Worm (Caenorhabditis elegans) whole organism, young adult: ENCODE data around the gene Y40B10A.9.
A peak's percentile ranks its signal among the peaks of the same experiment; 100 is the strongest.

Experiments used
- B0019.2 ChIP-seq: fragments of 200-800 bp; sonication (Bioruptor generic); conservative IDR thresholded peaks from 2 replicates; pipeline ENCODE4 v1.3.6; 2022; ENCODE audit warnings: missing genetic modification reagents, missing genetic modification characterization, missing compliant biosample characterization
- B0035.1 ChIP-seq: sonication (generic microtip); optimal IDR thresholded peaks from 2 replicates; lab custom pipeline; 2016; ENCODE audit warnings: missing genetic modification characterization, mild to moderate bottlenecking, missing compliant biosample characterization, missing genotype, missing genetic modification reagents
- C06A6.2 ChIP-seq: fragments of 200-800 bp; sonication (Bioruptor generic); conservative IDR thresholded peaks from 2 replicates; pipeline ENCODE4 v1.3.6; 2022; ENCODE audit warnings: missing genetic modification characterization, missing compliant biosample characterization
- F10E7.11 ChIP-seq: sonication (generic microtip); optimal IDR thresholded peaks from 2 replicates; lab custom pipeline; 2017; ENCODE audit warnings: mild to moderate bottlenecking, missing genetic modification characterization, moderate library complexity, missing compliant biosample characterization
- F23B12.7 ChIP-seq: sonication (generic microtip); optimal IDR thresholded peaks from 2 replicates; lab custom pipeline; 2017; ENCODE audit warnings: missing genetic modification characterization, mild to moderate bottlenecking, missing compliant biosample characterization, antibody characterized with exemption, moderate library complexity; ENCODE audit not compliant: insufficient read depth
- F33H1.4 ChIP-seq: fragments of 200-800 bp; sonication (Bioruptor generic); IDR thresholded peaks from 2 replicates; pipeline ENCODE4 v1.3.6; 2022; ENCODE audit warnings: missing genetic modification reagents, missing genetic modification characterization, missing compliant biosample characterization
- F39B2.1 ChIP-seq: fragments of 200-800 bp; sonication (Bioruptor generic); IDR thresholded peaks from 2 replicates; pipeline ENCODE4 v1.3.6; 2022; ENCODE audit warnings: missing genetic modification reagents, missing genetic modification characterization, missing compliant biosample characterization
- F49E8.2 ChIP-seq: sonication (generic microtip); optimal IDR thresholded peaks from 3 replicates; lab custom pipeline; 2017; ENCODE audit warnings: missing genetic modification characterization, mild to moderate bottlenecking, missing compliant biosample characterization, antibody characterized with exemption, moderate library complexity; ENCODE audit not compliant: insufficient read depth
- F57C9.4 ChIP-seq: sonication (generic microtip); optimal IDR thresholded peaks from 2 replicates; lab custom pipeline; 2017; ENCODE audit warnings: mild to moderate bottlenecking, missing genetic modification characterization, missing compliant biosample characterization
- K11D2.4 ChIP-seq: fragments of 200-800 bp; sonication (Bioruptor generic); IDR thresholded peaks from 2 replicates; pipeline ENCODE4 v1.3.6; 2022; ENCODE audit warnings: missing genetic modification reagents, missing genetic modification characterization, missing compliant biosample characterization
- Y53G8AR.9 ChIP-seq: fragments of 200-800 bp; sonication (Bioruptor generic); conservative IDR thresholded peaks from 2 replicates; pipeline ENCODE4 v1.3.6; 2022; ENCODE audit warnings: missing genetic modification reagents, missing genetic modification characterization, missing compliant biosample characterization
- akir-1 ChIP-seq: fragments of 200-800 bp; sonication (Bioruptor generic); optimal IDR thresholded peaks from 2 replicates; lab custom pipeline; 2018; ENCODE audit warnings: mild to moderate bottlenecking, missing genetic modification characterization, moderate library complexity, missing compliant biosample characterization
- aptf-3 ChIP-seq: fragments of 200-800 bp; sonication (Bioruptor generic); IDR thresholded peaks from 2 replicates; pipeline ENCODE4 v1.3.6; 2022; ENCODE audit warnings: missing genetic modification characterization, missing compliant biosample characterization
- atf-7 ChIP-seq: sonication (generic microtip); optimal IDR thresholded peaks from 2 replicates; lab custom pipeline; 2017; ENCODE audit warnings: mild to moderate bottlenecking, missing genetic modification characterization, missing compliant biosample characterization
- bed-2 ChIP-seq: fragments of 200-800 bp; sonication (Bioruptor generic); IDR thresholded peaks from 2 replicates; pipeline ENCODE4 v1.3.6; 2022; ENCODE audit warnings: missing genetic modification reagents, missing genetic modification characterization, missing compliant biosample characterization
- dpl-1 ChIP-seq: fragments of 150-350 bp; optimal IDR thresholded peaks from 2 replicates; lab custom pipeline; 2014; ENCODE audit warnings: missing biosample characterization, missing genetic modification reagents, missing genetic modification characterization
- egl-44 ChIP-seq: fragments of 200-800 bp; sonication (Bioruptor generic); IDR thresholded peaks from 2 replicates; pipeline ENCODE4 v1.3.6; 2022; ENCODE audit warnings: missing genetic modification reagents, missing genetic modification characterization, missing compliant biosample characterization
- egrh-3 ChIP-seq: fragments of 200-800 bp; sonication (Bioruptor generic); IDR thresholded peaks from 2 replicates; pipeline ENCODE4 v1.3.6; 2022; ENCODE audit warnings: missing genetic modification reagents, missing genetic modification characterization, missing compliant biosample characterization
- fkh-3 ChIP-seq: sonication (generic microtip); optimal IDR thresholded peaks from 2 replicates; lab custom pipeline; 2016; ENCODE audit warnings: mild to moderate bottlenecking, missing genetic modification characterization, missing compliant biosample characterization
- gei-17 ChIP-seq: fragments of 200-800 bp; sonication (Bioruptor generic); optimal IDR thresholded peaks from 2 replicates; lab custom pipeline; 2018; ENCODE audit warnings: mild to moderate bottlenecking, missing genetic modification characterization, missing compliant biosample characterization
- hmg-20 ChIP-seq: fragments of 200-800 bp; sonication (Bioruptor generic); IDR thresholded peaks from 2 replicates; pipeline ENCODE4 v1.3.6; 2022; ENCODE audit warnings: missing genetic modification reagents, missing genetic modification characterization, missing compliant biosample characterization
- hrde-1 ChIP-seq: sonication (generic microtip); optimal IDR thresholded peaks from 2 replicates; lab custom pipeline; 2016; ENCODE audit warnings: missing genetic modification characterization, mild to moderate bottlenecking, missing compliant biosample characterization, moderate library complexity, missing genotype, missing genetic modification reagents, borderline replicate concordance
- hsf-1 ChIP-seq: fragments of 200-800 bp; sonication (Bioruptor generic); IDR thresholded peaks from 2 replicates; pipeline ENCODE4 v1.3.6; 2022; ENCODE audit warnings: missing genetic modification reagents, missing genetic modification characterization, missing compliant biosample characterization
- lsy-27 ChIP-seq: sonication (generic microtip); optimal IDR thresholded peaks from 2 replicates; lab custom pipeline; 2017; ENCODE audit warnings: missing genetic modification characterization, mild to moderate bottlenecking, missing compliant biosample characterization, antibody characterized with exemption, missing genotype, borderline replicate concordance; ENCODE audit not compliant: insufficient read depth
- mes-4 ChIP-seq: sonication (generic microtip); optimal IDR thresholded peaks from 2 replicates; lab custom pipeline; 2016; ENCODE audit warnings: missing genotype, missing genetic modification characterization, missing compliant biosample characterization
- nfya-1 ChIP-seq: sonication (generic microtip); optimal IDR thresholded peaks from 2 replicates; lab custom pipeline; 2017; ENCODE audit warnings: antibody characterized with exemption, missing compliant biosample characterization, missing genetic modification characterization, borderline replicate concordance; ENCODE audit not compliant: insufficient read depth
- nfya-2 ChIP-seq: fragments of 200-800 bp; sonication (Bioruptor generic); IDR thresholded peaks from 2 replicates; pipeline ENCODE4 v1.3.6; 2022; ENCODE audit warnings: missing genetic modification reagents, missing genetic modification characterization, missing compliant biosample characterization
- nfyb-1 ChIP-seq: fragments of 200-800 bp; sonication (Bioruptor generic); IDR thresholded peaks from 2 replicates; pipeline ENCODE4 v1.3.6; 2022; ENCODE audit warnings: missing genetic modification reagents, missing genetic modification characterization, missing compliant biosample characterization
- nhr-80 ChIP-seq: sonication (generic microtip); optimal IDR thresholded peaks from 2 replicates; lab custom pipeline; 2016; ENCODE audit warnings: missing genetic modification characterization, missing compliant biosample characterization
- rec-8 ChIP-seq, 2 experiments: sonication (generic microtip); optimal IDR thresholded peaks; 2 replicates each; lab custom pipeline; 2016; ENCODE audit warnings: mild to moderate bottlenecking in 2 of 2, missing genetic modification characterization in 2 of 2, missing genetic modification reagents in 2 of 2, missing genotype in 2 of 2, missing biosample characterization in 1 of 2, missing compliant biosample characterization in 1 of 2, moderate library complexity in 1 of 2
- unc-130 ChIP-seq: sonication (generic microtip); optimal IDR thresholded peaks from 2 replicates; lab custom pipeline; 2016; ENCODE audit warnings: missing genetic modification reagents, missing genetic modification characterization, missing compliant biosample characterization
- unc-62 ChIP-seq: fragments of 150-350 bp; optimal IDR thresholded peaks from 2 replicates; lab custom pipeline; 2014; ENCODE audit warnings: missing biosample characterization, missing genetic modification reagents, missing genetic modification characterization
- xnd-1 ChIP-seq: sonication (generic microtip); optimal IDR thresholded peaks from 2 replicates; lab custom pipeline; 2016; ENCODE audit warnings: missing genotype, missing genetic modification reagents, missing genetic modification characterization, missing compliant biosample characterization
- ztf-22 ChIP-seq: fragments of 200-800 bp; sonication (Bioruptor generic); optimal IDR thresholded peaks from 2 replicates; lab custom pipeline; 2018; ENCODE audit warnings: mild to moderate bottlenecking, missing genetic modification characterization, moderate library complexity, missing compliant biosample characterization

The Y40B10A.9 gene

DNA sequence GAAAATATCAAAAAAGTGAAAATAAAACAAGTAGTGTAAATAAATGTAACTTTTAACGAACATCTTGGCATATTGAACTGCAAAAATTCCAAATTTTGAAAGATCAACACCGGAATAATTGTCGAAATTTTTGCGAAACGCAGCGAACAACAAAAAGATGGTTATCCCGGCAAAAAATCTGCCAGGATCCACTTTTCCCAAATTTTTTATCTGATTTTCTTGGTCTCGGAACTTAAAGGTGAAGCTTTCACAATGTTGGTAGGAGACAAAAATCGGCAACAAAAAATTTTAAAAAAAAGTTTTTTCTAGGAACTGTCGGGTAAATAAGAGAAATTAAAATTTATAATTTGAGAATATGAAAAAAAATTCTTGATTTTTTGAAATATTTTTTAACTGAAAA lies 45.9 kb upstream of the Y40B10A.9 start, which contains the start of gene bgnt-1.2:
Gene bgnt-1.2 (minus strand): TSS at position 101 of the 400 bp plus-strand sequence.
- no peak for TF ChIP-seq akir-1 (GFP tag; lab: Kevin White, UChicago)
- no peak for TF ChIP-seq fkh-3 (tag; lab: Kevin White, UChicago)
- no peak for TF ChIP-seq mes-4 (tag; lab: Kevin White, UChicago)
- no peak for TF ChIP-seq F23B12.7 (tag; lab: Kevin White, UChicago)
- TF ChIP-seq B0019.2 (GFP tag; lab: Robert Waterston, UW): no peak
- no peak for TF ChIP-seq dpl-1 (GFP tag; lab: Kevin White, UChicago)
- no peak for TF ChIP-seq xnd-1 (tag; lab: Kevin White, UChicago)
- TF ChIP-seq lsy-27: no peak
- no peak for TF ChIP-seq egrh-3 (GFP tag; lab: Robert Waterston, UW)
- no peak for TF ChIP-seq nfya-2
- TF ChIP-seq unc-62 (GFP tag; lab: Kevin White, UChicago): no peak
- no peak for TF ChIP-seq hrde-1
- TF ChIP-seq hmg-20 (GFP tag; lab: Robert Waterston, UW): no peak
- TF ChIP-seq, all 124 proteins: peak for 0

DNA sequence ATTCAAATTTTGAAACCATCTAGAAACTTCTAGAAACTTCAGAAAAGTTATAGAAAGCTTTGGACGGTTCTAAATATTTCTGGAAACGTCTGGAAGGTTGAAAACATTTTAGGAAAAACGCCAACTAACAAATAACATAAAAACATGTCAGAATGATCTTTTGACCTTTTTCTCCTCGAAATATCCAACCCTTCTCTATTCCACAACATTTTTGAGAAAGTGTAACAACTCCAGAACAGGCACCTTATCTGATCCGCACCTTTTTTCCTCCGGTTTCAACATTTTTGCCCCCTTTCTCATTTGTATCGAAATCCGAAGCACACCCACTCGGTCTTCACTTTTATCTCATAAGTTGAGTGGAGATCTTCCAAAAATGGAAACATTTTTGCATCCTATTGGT lies 37.7 kb upstream of the Y40B10A.9 start, which contains the start of gene F22F7.3:
Gene F22F7.3 (plus strand): TSS at position 301 of the 400 bp plus-strand sequence.
- TF ChIP-seq F57C9.4 (tag; lab: Kevin White, UChicago) (no peak), nfyb-1 (GFP tag; lab: Robert Waterston, UW) (no peak), F10E7.11 (tag; lab: Kevin White, UChicago) (no peak), egl-44 (GFP tag; lab: Robert Waterston, UW) (no peak), ztf-22 (GFP tag; lab: Kevin White, UChicago) (no peak), F39B2.1 (GFP tag; lab: Robert Waterston, UW) (no peak), C06A6.2 (GFP tag; lab: Robert Waterston, UW) (no peak), atf-7 (tag; lab: Kevin White, UChicago) (no peak), egrh-3 (GFP tag; lab: Robert Waterston, UW) (no peak)

DNA sequence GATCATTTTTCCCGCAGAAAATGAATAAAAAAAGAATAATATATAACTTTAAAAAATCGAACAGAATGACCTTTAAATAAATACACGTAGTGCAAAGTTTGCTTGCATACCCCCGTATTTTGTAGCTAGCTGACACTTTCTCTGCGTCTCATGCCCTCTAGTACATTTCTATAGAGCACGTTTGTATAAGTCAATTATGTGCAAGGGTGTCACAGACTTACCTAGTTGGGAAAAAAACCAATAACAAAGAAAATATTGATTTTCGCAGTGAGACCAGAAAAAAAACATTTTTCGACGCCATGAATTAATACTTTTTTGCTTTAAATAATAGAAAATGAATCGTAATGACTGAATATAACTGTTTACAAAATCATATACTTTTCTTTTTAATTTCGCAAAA lies 36.6 kb upstream of the Y40B10A.9 start, which contains the start of gene ckb-4:
Gene ckb-4 (minus strand): TSS at position 140 of the 400 bp plus-strand sequence.
- TF ChIP-seq nhr-80: peak; percentile 22
- no peak for TF ChIP-seq ztf-22 (GFP tag; lab: Kevin White, UChicago)

DNA sequence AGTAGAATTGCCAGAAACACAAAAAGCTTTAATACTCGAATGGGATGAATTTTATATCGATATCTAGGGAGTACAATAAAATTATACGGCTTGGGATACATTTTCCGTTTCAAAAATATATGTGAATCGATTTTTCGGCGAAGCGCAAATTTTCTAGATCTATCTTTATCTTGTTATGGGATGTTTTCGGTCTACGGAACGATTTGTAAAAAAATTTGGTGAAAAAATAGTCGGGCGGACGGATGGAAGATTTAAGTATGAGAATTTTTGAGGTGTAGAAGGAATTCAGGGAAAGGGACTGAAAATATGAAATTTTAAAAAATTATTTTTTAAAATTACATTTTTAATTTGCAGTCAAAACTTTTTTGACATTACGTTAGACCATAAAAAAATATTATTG lies 33.3 kb upstream of the Y40B10A.9 start, which contains the start of gene F22F7.4:
Gene F22F7.4 (minus strand): TSS at position 101 of the 400 bp plus-strand sequence.
- TF ChIP-seq F49E8.2 (tag; lab: Kevin White, UChicago) (no peak), Y53G8AR.9 (no peak), aptf-3 (no peak), hmg-20 (GFP tag; lab: Robert Waterston, UW) (no peak), gei-17 (no peak), unc-130 (no peak), nfya-1 (tag; lab: Kevin White, UChicago) (no peak), B0035.1 (no peak), F33H1.4 (GFP tag; lab: Robert Waterston, UW) (no peak), K11D2.4 (no peak), bed-2 (GFP tag; lab: Robert Waterston, UW) (no peak), nfya-2 (no peak), hsf-1 (no peak), rec-8 (tag; optimal IDR thresholded peaks at IDR 0.05; lab: Kevin White, UChicago) (no peak)
